Worm (Caenorhabditis elegans) whole organism, L3 larva: ENCODE measurements around the gene daf-4.

Experiments used
- ceh-82 ChIP-seq: fragments of 150-350 bp; optimal IDR thresholded peaks from 2 replicates; lab custom pipeline; 2014; ENCODE audit warnings: missing biosample characterization, missing genetic modification characterization
- nhr-76 ChIP-seq: fragments of 150-350 bp; sonication (generic microtip); optimal IDR thresholded peaks from 5 replicates; lab custom pipeline; 2014; ENCODE audit warnings: missing biosample characterization, missing genetic modification characterization
- tbx-2 ChIP-seq: sonication (generic microtip); optimal IDR thresholded peaks from 2 replicates; lab custom pipeline; 2016; ENCODE audit warnings: mild to moderate bottlenecking, missing genetic modification characterization, missing compliant biosample characterization
- zag-1 ChIP-seq: fragments of 150-350 bp; optimal IDR thresholded peaks from 2 replicates; lab custom pipeline; 2014; ENCODE audit warnings: missing biosample characterization, missing genetic modification characterization
- ztf-11 ChIP-seq: fragments of 150-350 bp; optimal IDR thresholded peaks from 2 replicates; lab custom pipeline; 2014; ENCODE audit warnings: missing biosample characterization, missing genetic modification characterization

- no peak for TF ChIP-seq ztf-11
- no peak for TF ChIP-seq nhr-76 (tag; lab: Kevin White, UChicago)
- no peak for TF ChIP-seq ceh-82 (tag; lab: Kevin White, UChicago)
- no peak for TF ChIP-seq tbx-2 (tag; lab: Kevin White, UChicago)
- TF ChIP-seq zag-1 (tag; lab: Kevin White, UChicago) = no peak
Measured at ce11 chrIII:5629225-5629624, 4.3 kb downstream of the daf-4 start.
